Worm (Caenorhabditis elegans) whole organism, late embryonic: ENCODE data around the gene E04F6.8.

Experiments used
- C38D4.7 ChIP-seq: fragments of 200-800 bp; sonication (Bioruptor generic); optimal IDR thresholded peaks from 2 replicates; lab custom pipeline; 2018; ENCODE audit warnings: mild to moderate bottlenecking, missing genetic modification characterization, moderate library complexity, missing compliant biosample characterization
- T23F11.4 ChIP-seq: fragments of 200-800 bp; sonication (Bioruptor generic); optimal IDR thresholded peaks from 2 replicates; lab custom pipeline; 2018; ENCODE audit warnings: mild to moderate bottlenecking, missing genetic modification characterization, missing compliant biosample characterization
- ama-1 ChIP-seq: fragments of 150-350 bp; optimal IDR thresholded peaks from 2 replicates; lab custom pipeline; 2014
- fkh-10 ChIP-seq: fragments of 150-350 bp; optimal IDR thresholded peaks from 2 replicates; lab custom pipeline; 2014; ENCODE audit warnings: missing biosample characterization, missing genetic modification reagents, missing genetic modification characterization
- fkh-6 ChIP-seq: sonication (generic microtip); optimal IDR thresholded peaks from 2 replicates; lab custom pipeline; 2016; ENCODE audit warnings: missing genetic modification characterization, missing compliant biosample characterization
- hlh-13 ChIP-seq: fragments of 200-800 bp; sonication (Bioruptor generic); optimal IDR thresholded peaks from 2 replicates; lab custom pipeline; 2018; ENCODE audit warnings: mild to moderate bottlenecking, missing genetic modification characterization, missing compliant biosample characterization
- nhr-11 ChIP-seq: fragments of 150-350 bp; optimal IDR thresholded peaks from 2 replicates; lab custom pipeline; 2014; ENCODE audit warnings: missing biosample characterization, missing genetic modification characterization
- pag-3 ChIP-seq: sonication (generic microtip); optimal IDR thresholded peaks from 2 replicates; lab custom pipeline; 2016; ENCODE audit warnings: missing compliant biosample characterization, missing genetic modification characterization, borderline replicate concordance
- pat-9 ChIP-seq: fragments of 200-800 bp; sonication (Bioruptor generic); optimal IDR thresholded peaks from 2 replicates; lab custom pipeline; 2018; ENCODE audit warnings: mild to moderate bottlenecking, missing genetic modification characterization, moderate library complexity, missing compliant biosample characterization
- pha-2 ChIP-seq: sonication (generic microtip); optimal IDR thresholded peaks from 2 replicates; lab custom pipeline; 2017; ENCODE audit warnings: mild to moderate bottlenecking, missing genetic modification characterization, missing compliant biosample characterization
- pqm-1 ChIP-seq: sonication (generic microtip); optimal IDR thresholded peaks from 2 replicates; lab custom pipeline; 2016; ENCODE audit warnings: missing genetic modification characterization, missing compliant biosample characterization
- pros-1 ChIP-seq: fragments of 150-350 bp; optimal IDR thresholded peaks from 2 replicates; lab custom pipeline; 2014; ENCODE audit warnings: missing biosample characterization, missing genetic modification reagents, missing genetic modification characterization
- unc-55 ChIP-seq: sonication (generic microtip); optimal IDR thresholded peaks from 2 replicates; lab custom pipeline; 2017; ENCODE audit warnings: missing biosample characterization, missing genetic modification reagents, missing genetic modification characterization

DNA sequence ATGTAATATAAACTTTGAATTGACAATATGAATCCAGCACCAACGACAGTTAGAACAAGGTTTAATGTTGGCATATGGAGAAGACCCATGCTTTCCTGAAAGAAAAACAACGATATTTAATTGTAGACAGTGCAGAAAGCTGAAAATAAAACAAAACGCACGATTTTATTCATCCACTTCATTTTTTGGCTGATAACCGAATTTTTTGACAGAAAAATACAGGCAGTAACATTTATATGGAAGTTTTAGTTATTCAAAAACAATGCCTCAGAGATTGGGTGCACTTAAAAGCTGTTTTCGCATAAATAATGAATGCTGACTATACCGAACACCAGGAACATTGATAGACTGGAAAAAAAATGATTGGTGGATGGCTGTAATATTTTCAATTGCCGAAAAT, 45.4 kb downstream of the E04F6.8 start, which contains the start of gene mfsd-13.2:
- no peak for TF ChIP-seq T23F11.4 (GFP tag; lab: Kevin White, UChicago)
- no peak for TF ChIP-seq pha-2
- no peak for TF ChIP-seq fkh-10 (GFP tag; lab: Kevin White, UChicago)
- TF ChIP-seq C38D4.7 (GFP tag; lab: Kevin White, UChicago) = no peak
- no peak for TF ChIP-seq ama-1 (lab: Kevin White, UChicago)
- no peak for TF ChIP-seq fkh-6 (tag; lab: Kevin White, UChicago)
- no peak for TF ChIP-seq pat-9
- no peak for TF ChIP-seq nhr-11 (tag; lab: Kevin White, UChicago)
- no peak for TF ChIP-seq pros-1 (tag; lab: Kevin White, UChicago)
- TF ChIP-seq pag-3 (tag; lab: Kevin White, UChicago) = no peak
- no peak for TF ChIP-seq pqm-1 (tag; lab: Kevin White, UChicago)
- TF ChIP-seq unc-55 (GFP tag; lab: Kevin White, UChicago) = no peak
- TF ChIP-seq hlh-13 (GFP tag; lab: Kevin White, UChicago) = no peak
